Worm (Caenorhabditis elegans) whole organism, L4/young adult: ENCODE data around the gene col-17.

Experiments
- W03F9.2 ChIP-seq: fragments of 150-350 bp; optimal IDR thresholded peaks from 2 replicates; lab custom pipeline; 2014; ENCODE audit warnings: missing biosample characterization, missing genetic modification characterization
- dao-5 ChIP-seq: sonication (generic microtip); optimal IDR thresholded peaks from 2 replicates; lab custom pipeline; 2016; ENCODE audit warnings: missing genotype, missing genetic modification characterization, moderate library complexity, missing compliant biosample characterization
- him-1 ChIP-seq: sonication (generic microtip); optimal IDR thresholded peaks from 2 replicates; lab custom pipeline; 2016; ENCODE audit warnings: missing genotype, missing genetic modification reagents, missing genetic modification characterization, missing compliant biosample characterization

DNA sequence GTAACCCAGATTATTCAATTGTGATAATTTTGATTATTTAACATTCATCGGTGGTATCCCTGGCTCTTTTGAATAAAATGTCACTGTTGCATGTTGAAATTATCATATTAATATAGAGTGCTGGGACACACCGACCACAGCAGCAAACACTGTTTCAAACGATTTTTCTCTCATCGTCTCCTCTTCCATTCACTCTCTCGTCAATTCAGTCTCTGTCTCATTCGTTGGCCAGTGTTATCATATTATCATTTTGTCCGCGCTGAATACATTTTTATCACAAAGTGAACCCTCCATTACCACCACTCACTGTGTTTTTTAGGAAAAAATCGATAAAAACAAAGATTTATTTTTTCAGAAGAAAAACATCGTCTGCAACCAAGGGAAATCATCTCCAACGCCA is 10.3 kb downstream of the col-17 start:
- no peak for TF ChIP-seq W03F9.2 (tag; lab: Kevin White, UChicago)
- TF ChIP-seq him-1 (tag; lab: Kevin White, UChicago): no peak
- no peak for TF ChIP-seq dao-5
